Worm (Caenorhabditis elegans) whole organism, L1 larva: ENCODE data around the gene B0454.26.
A peak's percentile ranks its signal among the peaks of the same experiment; 100 is the strongest.

Source experiments
- C04F5.9 ChIP-seq: sonication (generic microtip); optimal IDR thresholded peaks from 2 replicates; lab custom pipeline; 2016; ENCODE audit warnings: missing genetic modification characterization, missing compliant biosample characterization
- C16A3.4 ChIP-seq: fragments of 150-350 bp; optimal IDR thresholded peaks from 2 replicates; lab custom pipeline; 2014; ENCODE audit warnings: missing biosample characterization, missing genetic modification characterization
- F16B12.6 ChIP-seq: fragments of 150-350 bp; optimal IDR thresholded peaks from 2 replicates; lab custom pipeline; 2014; ENCODE audit warnings: missing biosample characterization, missing genetic modification characterization
- Y116A8C.19 ChIP-seq: sonication (generic microtip); optimal IDR thresholded peaks from 2 replicates; lab custom pipeline; 2016; ENCODE audit warnings: missing compliant biosample characterization, missing genetic modification characterization, borderline replicate concordance
- aha-1 ChIP-seq: fragments of 150-350 bp; optimal IDR thresholded peaks from 2 replicates; lab custom pipeline; 2014; ENCODE audit warnings: missing biosample characterization, missing genetic modification characterization
- alr-1 ChIP-seq: fragments of 200-800 bp; sonication (Bioruptor generic); optimal IDR thresholded peaks from 2 replicates; lab custom pipeline; 2018; ENCODE audit warnings: borderline replicate concordance, mild to moderate bottlenecking, missing genetic modification characterization, missing compliant biosample characterization
- aly-2 ChIP-seq: fragments of 150-350 bp; optimal IDR thresholded peaks from 2 replicates; lab custom pipeline; 2014; ENCODE audit warnings: missing biosample characterization, missing genetic modification characterization
- blmp-1 ChIP-seq: fragments of 150-350 bp; optimal IDR thresholded peaks from 2 replicates; lab custom pipeline; 2014; ENCODE audit warnings: missing biosample characterization, missing genetic modification characterization
- ceh-8 ChIP-seq: fragments of 200-800 bp; sonication (Bioruptor generic); optimal IDR thresholded peaks from 2 replicates; lab custom pipeline; 2018; ENCODE audit warnings: mild to moderate bottlenecking, missing genetic modification characterization, moderate library complexity, missing compliant biosample characterization
- ceh-82 ChIP-seq, 3 experiments: fragments of 150-350 bp in 1 of 3; sonication (generic microtip) in 2 of 3; optimal IDR thresholded peaks; 2 replicates each; lab custom pipeline; 2014 to 2017; ENCODE audit warnings: missing biosample characterization in 3 of 3, missing genetic modification characterization in 3 of 3
- ceh-90 ChIP-seq: sonication (generic microtip); optimal IDR thresholded peaks from 2 replicates; lab custom pipeline; 2016; ENCODE audit warnings: missing genetic modification characterization, missing compliant biosample characterization
- ces-1 ChIP-seq: fragments of 150-350 bp; optimal IDR thresholded peaks from 2 replicates; lab custom pipeline; 2014; ENCODE audit warnings: missing biosample characterization, missing genetic modification reagents, missing genetic modification characterization
- dsc-1 ChIP-seq: sonication (generic microtip); optimal IDR thresholded peaks from 2 replicates; lab custom pipeline; 2016; ENCODE audit warnings: mild to moderate bottlenecking, missing genetic modification characterization, missing compliant biosample characterization
- efl-1 ChIP-seq, 4 experiments: fragments of 150-350 bp; optimal IDR thresholded peaks in 3 of 4; peaks in 1 of 4; 1 replicate in 1 of 4; 2 replicates in 3 of 4; lab custom pipeline; 2014; ENCODE audit warnings: missing biosample characterization in 2 of 4, missing genetic modification characterization in 2 of 4, missing genetic modification reagents in 2 of 4
- egl-13 ChIP-seq: sonication (generic microtip); optimal IDR thresholded peaks from 2 replicates; lab custom pipeline; 2016; ENCODE audit warnings: missing genotype, missing genetic modification reagents, missing genetic modification characterization, missing compliant biosample characterization
- egl-27 ChIP-seq, 2 experiments: fragments of 150-350 bp in 1 of 2; sonication (generic microtip); optimal IDR thresholded peaks; 3 replicates each; lab custom pipeline; 2017 to 2018; ENCODE audit warnings: missing biosample characterization in 2 of 2, missing genetic modification characterization in 2 of 2, missing genetic modification reagents in 2 of 2
- elt-3 ChIP-seq, 6 experiments: fragments of 150-350 bp in 1 of 6; sonication (generic microtip); optimal IDR thresholded peaks; 2 replicates each; lab custom pipeline; 2017 to 2018; ENCODE audit warnings: missing biosample characterization in 6 of 6, missing genetic modification characterization in 6 of 6, inconsistent platforms in 1 of 6
- fkh-10 ChIP-seq: sonication (generic microtip); optimal IDR thresholded peaks from 2 replicates; lab custom pipeline; 2017; ENCODE audit warnings: missing biosample characterization, missing genetic modification reagents, missing genetic modification characterization
- fkh-4 ChIP-seq: sonication (generic microtip); optimal IDR thresholded peaks from 2 replicates; lab custom pipeline; 2016; ENCODE audit warnings: missing compliant biosample characterization, missing genetic modification characterization, borderline replicate concordance
- fkh-8 ChIP-seq: sonication (generic microtip); optimal IDR thresholded peaks from 2 replicates; lab custom pipeline; 2016; ENCODE audit warnings: mild to moderate bottlenecking, missing genetic modification characterization, missing compliant biosample characterization
- fos-1 ChIP-seq: fragments of 150-350 bp; optimal IDR thresholded peaks from 2 replicates; lab custom pipeline; 2014; ENCODE audit warnings: missing biosample characterization, missing genetic modification characterization
- hlh-17 ChIP-seq: fragments of 200-800 bp; sonication (Bioruptor generic); optimal IDR thresholded peaks from 2 replicates; lab custom pipeline; 2018; ENCODE audit warnings: missing genetic modification characterization, mild to moderate bottlenecking, missing compliant biosample characterization, moderate library complexity, borderline replicate concordance
- hlh-4 ChIP-seq: sonication (generic microtip); optimal IDR thresholded peaks from 2 replicates; lab custom pipeline; 2016; ENCODE audit warnings: mild to moderate bottlenecking, missing genetic modification characterization, missing compliant biosample characterization
- hpl-2 ChIP-seq: fragments of 150-350 bp; optimal IDR thresholded peaks from 2 replicates; lab custom pipeline; 2014; ENCODE audit warnings: missing biosample characterization, missing genetic modification reagents, missing genetic modification characterization
- isw-1 ChIP-seq: fragments of 200-800 bp; sonication (Bioruptor generic); IDR thresholded peaks from 2 replicates; pipeline ENCODE4 v1.3.6; 2022; ENCODE audit warnings: missing genetic modification characterization, missing compliant biosample characterization
- lin-13 ChIP-seq: fragments of 150-350 bp; optimal IDR thresholded peaks from 2 replicates; lab custom pipeline; 2014; ENCODE audit warnings: missing biosample characterization, missing genetic modification reagents, missing genetic modification characterization
- lin-14 ChIP-seq: fragments of 200-800 bp; sonication (Bioruptor generic); optimal IDR thresholded peaks from 2 replicates; lab custom pipeline; 2018; ENCODE audit warnings: mild to moderate bottlenecking, missing genetic modification characterization, moderate library complexity, missing compliant biosample characterization
- lin-15B ChIP-seq: fragments of 150-350 bp; sonication (generic microtip); optimal IDR thresholded peaks from 3 replicates; lab custom pipeline; 2014; ENCODE audit warnings: missing biosample characterization, missing genetic modification characterization
- lin-39 ChIP-seq: fragments of 150-350 bp; optimal IDR thresholded peaks from 2 replicates; lab custom pipeline; 2014; ENCODE audit warnings: missing biosample characterization, missing genetic modification reagents, missing genetic modification characterization
- lir-3 ChIP-seq: sonication (generic microtip); optimal IDR thresholded peaks from 2 replicates; lab custom pipeline; 2016; ENCODE audit warnings: mild to moderate bottlenecking, missing genetic modification characterization, moderate library complexity, missing compliant biosample characterization; ENCODE audit not compliant: poor library complexity
- mef-2 ChIP-seq: fragments of 150-350 bp; optimal IDR thresholded peaks from 2 replicates; lab custom pipeline; 2014; ENCODE audit warnings: missing biosample characterization, missing genetic modification characterization
- mep-1 ChIP-seq: fragments of 150-350 bp; optimal IDR thresholded peaks from 2 replicates; lab custom pipeline; 2014; ENCODE audit warnings: missing biosample characterization, missing genetic modification characterization
- nhr-11 ChIP-seq: fragments of 150-350 bp; optimal IDR thresholded peaks from 2 replicates; lab custom pipeline; 2014; ENCODE audit warnings: missing biosample characterization, missing genetic modification characterization
- nhr-237 ChIP-seq: fragments of 150-350 bp; optimal IDR thresholded peaks from 2 replicates; lab custom pipeline; 2014; ENCODE audit warnings: missing biosample characterization, missing genetic modification characterization
- nhr-28 ChIP-seq: fragments of 150-350 bp; optimal IDR thresholded peaks from 2 replicates; lab custom pipeline; 2014; ENCODE audit warnings: missing biosample characterization, missing genetic modification characterization
- nhr-47 ChIP-seq: sonication (generic microtip); optimal IDR thresholded peaks from 2 replicates; lab custom pipeline; 2016; ENCODE audit warnings: mild to moderate bottlenecking, missing genetic modification characterization, moderate library complexity, missing compliant biosample characterization
- nhr-84 ChIP-seq: sonication (generic microtip); optimal IDR thresholded peaks from 2 replicates; lab custom pipeline; 2017; ENCODE audit warnings: missing biosample characterization, missing genetic modification characterization
- nhr-90 ChIP-seq: sonication (generic microtip); optimal IDR thresholded peaks from 2 replicates; lab custom pipeline; 2016; ENCODE audit warnings: mild to moderate bottlenecking, missing genetic modification characterization, missing compliant biosample characterization; ENCODE audit not compliant: poor library complexity
- pqm-1 ChIP-seq: sonication (generic microtip); optimal IDR thresholded peaks from 3 replicates; lab custom pipeline; 2017; ENCODE audit warnings: missing biosample characterization, missing genetic modification characterization
- rnt-1 ChIP-seq: sonication (generic microtip); optimal IDR thresholded peaks from 2 replicates; lab custom pipeline; 2016; ENCODE audit warnings: mild to moderate bottlenecking, missing genetic modification characterization, moderate library complexity, missing compliant biosample characterization
- snpc-4 ChIP-seq: fragments of 150-350 bp; optimal IDR thresholded peaks from 2 replicates; lab custom pipeline; 2014; ENCODE audit warnings: missing biosample characterization, missing genetic modification characterization
- sox-4 ChIP-seq: sonication (generic microtip); optimal IDR thresholded peaks from 2 replicates; lab custom pipeline; 2016; ENCODE audit warnings: missing genetic modification characterization, missing compliant biosample characterization
- tbx-2 ChIP-seq: sonication (generic microtip); optimal IDR thresholded peaks from 2 replicates; lab custom pipeline; 2016; ENCODE audit warnings: missing genetic modification characterization, missing compliant biosample characterization
- tlp-1 ChIP-seq: fragments of 150-350 bp; optimal IDR thresholded peaks from 2 replicates; lab custom pipeline; 2014; ENCODE audit warnings: missing biosample characterization, missing genetic modification characterization
- unc-130 ChIP-seq: fragments of 150-350 bp; optimal IDR thresholded peaks from 2 replicates; lab custom pipeline; 2017; ENCODE audit warnings: missing biosample characterization, missing genetic modification characterization, inconsistent platforms
- unc-30 ChIP-seq: sonication (generic microtip); optimal IDR thresholded peaks from 2 replicates; lab custom pipeline; 2017; ENCODE audit warnings: missing biosample characterization, missing genetic modification characterization
- vab-15 ChIP-seq: sonication (generic microtip); optimal IDR thresholded peaks from 2 replicates; lab custom pipeline; 2017; ENCODE audit warnings: missing genotype, mild to moderate bottlenecking, missing genetic modification characterization, missing compliant biosample characterization
- xbp-1 ChIP-seq: sonication (generic microtip); optimal IDR thresholded peaks from 2 replicates; lab custom pipeline; 2016; ENCODE audit warnings: missing genetic modification characterization, missing compliant biosample characterization
- zag-1 ChIP-seq: fragments of 150-350 bp; optimal IDR thresholded peaks from 2 replicates; lab custom pipeline; 2014; ENCODE audit warnings: missing biosample characterization, missing genetic modification characterization
- zip-4 ChIP-seq: fragments of 200-800 bp; sonication (Bioruptor generic); optimal IDR thresholded peaks from 2 replicates; lab custom pipeline; 2018; ENCODE audit warnings: mild to moderate bottlenecking, missing genetic modification characterization, moderate library complexity, missing compliant biosample characterization
- ztf-11 ChIP-seq, 2 experiments: sonication (generic microtip); optimal IDR thresholded peaks; 2 replicates each; lab custom pipeline; 2016 to 2017; ENCODE audit warnings: missing genetic modification characterization in 2 of 2, missing biosample characterization in 1 of 2, missing compliant biosample characterization in 1 of 2

Gene B0454.26

ce11 chrII:3076915-3077314 lies 38.6 kb upstream of the B0454.26 start, which contains the start of gene Y25C1A.8 (continued):
- TF ChIP-seq rnt-1 (peak; percentile 98), lin-15B (tag; lab: Kevin White, UChicago) (peak; percentile 58), pqm-1 (tag; lab: Kevin White, UChicago) (no peak), ceh-82 (tag; optimal IDR thresholded peaks at IDR 0.05; lab: Kevin White, UChicago) (peak; percentile 86 to 96 (median 94)), hlh-17 (GFP tag; lab: Kevin White, UChicago) (no peak), aly-2 (tag; lab: Kevin White, UChicago) (peak; percentile 58), Y116A8C.19 (no peak), lin-14 (GFP tag; lab: Kevin White, UChicago) (peak; percentile 93), ces-1 (GFP tag; lab: Kevin White, UChicago) (no peak), alr-1 (no peak), unc-30 (tag; lab: Kevin White, UChicago) (no peak), vab-15 (peak; percentile 79), isw-1 (GFP tag; lab: Robert Waterston, UW) (peak; percentile 90), nhr-90 (no peak), ztf-11 (tag; optimal IDR thresholded peaks at IDR 0.05; lab: Kevin White, UChicago) (peak; percentile 26 to 85), fkh-8 (tag; lab: Kevin White, UChicago) (peak; percentile 93), dsc-1 (tag; lab: Kevin White, UChicago) (no peak), nhr-28 (no peak), mep-1 (tag; lab: Kevin White, UChicago) (peak; percentile 91), hlh-4 (no peak), tlp-1 (no peak), nhr-47 (tag; lab: Kevin White, UChicago) (no peak), tbx-2 (tag; lab: Kevin White, UChicago) (peak; percentile 94), fos-1 (peak; percentile 75), elt-3 (tag; optimal IDR thresholded peaks at IDR 0.05; lab: Kevin White, UChicago) (peak in 3 of 6 experiments; percentile 14 to 80 (median 74)), egl-13 (peak; percentile 86), fkh-10 (GFP tag; lab: Kevin White, UChicago) (peak; percentile 87), unc-130 (tag; lab: Kevin White, UChicago) (peak; percentile 84), zip-4 (GFP tag; lab: Kevin White, UChicago) (peak; percentile 87), nhr-11 (tag; lab: Kevin White, UChicago) (peak; percentile 66), lin-39 (tag; lab: Kevin White, UChicago) (peak; percentile 94), mef-2 (tag; lab: Kevin White, UChicago) (peak; percentile 79), lir-3 (tag; lab: Kevin White, UChicago) (no peak), nhr-84 (tag; lab: Kevin White, UChicago) (no peak), nhr-237 (peak; percentile 49), C04F5.9 (tag; lab: Kevin White, UChicago) (peak; percentile 100), zag-1 (tag; lab: Kevin White, UChicago) (no peak), aha-1 (tag; lab: Kevin White, UChicago) (peak; percentile 48), xbp-1 (peak; percentile 99), efl-1 (optimal IDR thresholded peaks at IDR 0.05; lab: Kevin White, UChicago) (peak; percentile 92 to 95), efl-1 (GFP tag; optimal IDR thresholded peaks at IDR 0.05 in 1 of 2; lab: Kevin White, UChicago) (peak; percentile 80 to 98), fkh-4 (tag; lab: Kevin White, UChicago) (peak; percentile 60), egl-27 (tag; optimal IDR thresholded peaks at IDR 0.05; lab: Kevin White, UChicago) (peak in 1 of 2 experiments; percentile 45), F16B12.6 (tag; lab: Kevin White, UChicago) (peak; percentile 67), lin-13 (GFP tag; lab: Kevin White, UChicago) (peak; percentile 87), ceh-90 (tag; lab: Kevin White, UChicago) (peak; percentile 42), C16A3.4 (tag; lab: Kevin White, UChicago) (peak; percentile 89), hpl-2 (peak; percentile 88), sox-4 (tag; lab: Kevin White, UChicago) (peak; percentile 72), blmp-1 (peak; percentile 43), snpc-4 (tag; lab: Kevin White, UChicago) (peak; percentile 78), ceh-8 (peak; percentile 85)
